Worm (Caenorhabditis elegans): ENCODE data around the gene B0334.5.

ce11 chrII:11542958-11543357 is 45.5 kb downstream of the B0334.5 start:
- TF ChIP-seq ztf-11 (tag; optimal IDR thresholded peaks at IDR 0.05) = no peak
- no peak for TF ChIP-seq blmp-1 (tag; optimal IDR thresholded peaks at IDR 0.05)
- TF ChIP-seq elt-3 (tag; optimal IDR thresholded peaks at IDR 0.05) = no peak
- no peak for TF ChIP-seq ham-2 (GFP tag; optimal IDR thresholded peaks at IDR 0.05)
- TF ChIP-seq pha-4 (tag; optimal IDR thresholded peaks at IDR 0.05) = no peak
- TF ChIP-seq unc-39 (tag; optimal IDR thresholded peaks at IDR 0.05) = no peak
- TF ChIP-seq sem-2 (GFP tag; optimal IDR thresholded peaks at IDR 0.05) = no peak
- no peak for TF ChIP-seq flh-1 (GFP tag; optimal IDR thresholded peaks at IDR 0.05)
